Worm (Caenorhabditis elegans) whole organism, late embryonic: ENCODE results near the gene F22D3.4.

Source experiments
- Y22D7AL.16 ChIP-seq: sonication (generic microtip); optimal IDR thresholded peaks from 2 replicates; lab custom pipeline; 2016; ENCODE audit warnings: missing genetic modification characterization, missing compliant biosample characterization
- ama-1 ChIP-seq: fragments of 150-350 bp; optimal IDR thresholded peaks from 2 replicates; lab custom pipeline; 2014
- ceh-31 ChIP-seq: sonication (generic microtip); optimal IDR thresholded peaks from 2 replicates; lab custom pipeline; 2016; ENCODE audit warnings: missing genetic modification characterization, missing compliant biosample characterization
- dmd-4 ChIP-seq: sonication (generic microtip); optimal IDR thresholded peaks from 2 replicates; lab custom pipeline; 2016; ENCODE audit warnings: borderline replicate concordance, missing genetic modification characterization, missing compliant biosample characterization
- dve-1 ChIP-seq: sonication (generic microtip); optimal IDR thresholded peaks from 2 replicates; lab custom pipeline; 2017; ENCODE audit warnings: antibody characterized with exemption, mild to moderate bottlenecking, missing genetic modification characterization, missing compliant biosample characterization
- ets-4 ChIP-seq: sonication (generic microtip); optimal IDR thresholded peaks from 2 replicates; lab custom pipeline; 2016; ENCODE audit warnings: missing genetic modification characterization, missing compliant biosample characterization
- fkh-10 ChIP-seq: fragments of 150-350 bp; optimal IDR thresholded peaks from 2 replicates; lab custom pipeline; 2014; ENCODE audit warnings: missing biosample characterization, missing genetic modification reagents, missing genetic modification characterization
- pros-1 ChIP-seq: fragments of 150-350 bp; optimal IDR thresholded peaks from 2 replicates; lab custom pipeline; 2014; ENCODE audit warnings: missing biosample characterization, missing genetic modification reagents, missing genetic modification characterization
- sox-2 ChIP-seq: fragments of 200-800 bp; sonication (Bioruptor generic); IDR thresholded peaks from 2 replicates; pipeline ENCODE4 v1.3.6; 2022; ENCODE audit warnings: missing genetic modification reagents, missing genetic modification characterization, missing compliant biosample characterization

DNA sequence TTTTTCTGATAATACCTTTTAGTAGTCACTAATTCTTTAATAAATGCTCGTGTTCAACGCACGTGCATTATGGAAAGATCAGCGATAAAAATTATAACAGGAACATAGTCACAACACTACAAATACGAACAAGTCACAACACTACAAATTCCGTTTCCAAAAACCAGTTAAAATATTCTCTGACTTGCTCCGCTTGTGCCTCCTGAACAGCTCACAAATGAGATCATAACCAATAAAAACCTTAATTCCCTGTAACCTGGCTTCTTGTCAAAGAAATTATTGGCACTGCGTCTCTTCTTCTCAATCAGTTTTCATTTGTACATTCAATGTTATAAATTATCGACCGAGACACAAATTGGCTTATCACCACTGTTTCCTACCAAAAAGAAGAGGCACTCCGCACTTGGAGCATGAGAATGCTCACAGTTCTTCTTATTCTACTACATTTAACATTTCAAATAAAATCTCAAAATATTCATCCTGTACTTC lies 8.0 kb downstream of the F22D3.4 start, which contains the start of gene B0252.1:
- TF ChIP-seq dve-1 (tag; lab: Kevin White, UChicago) (no peak), ets-4 (tag; lab: Kevin White, UChicago) (no peak), ama-1 (no peak), pros-1 (tag; lab: Kevin White, UChicago) (no peak), sox-2 (no peak), dmd-4 (no peak), fkh-10 (GFP tag; lab: Kevin White, UChicago) (no peak), Y22D7AL.16 (tag; lab: Kevin White, UChicago) (no peak), ceh-31 (no peak)
